Worm (Caenorhabditis elegans) whole organism, L3 larva: ENCODE data around the gene daf-42.

Experiments
- aly-2 ChIP-seq: fragments of 150-350 bp; optimal IDR thresholded peaks from 2 replicates; lab custom pipeline; 2014; ENCODE audit warnings: missing biosample characterization, missing genetic modification characterization
- ama-1 ChIP-seq: fragments of 150-350 bp; optimal IDR thresholded peaks from 2 replicates; lab custom pipeline; 2018
- fkh-10 ChIP-seq: sonication (generic microtip); optimal IDR thresholded peaks from 2 replicates; lab custom pipeline; 2017; ENCODE audit warnings: missing biosample characterization, missing genetic modification reagents, missing genetic modification characterization
- hmg-11 ChIP-seq: sonication (generic microtip); optimal IDR thresholded peaks from 2 replicates; lab custom pipeline; 2016; ENCODE audit warnings: missing genetic modification characterization, missing compliant biosample characterization
- lin-39 ChIP-seq: fragments of 150-350 bp; optimal IDR thresholded peaks from 2 replicates; lab custom pipeline; 2018; ENCODE audit warnings: missing biosample characterization, missing genetic modification reagents, missing genetic modification characterization
- mdl-1 ChIP-seq: fragments of 150-350 bp; optimal IDR thresholded peaks from 2 replicates; lab custom pipeline; 2014; ENCODE audit warnings: missing biosample characterization, missing genetic modification characterization
- nhr-25 ChIP-seq: sonication (generic microtip); optimal IDR thresholded peaks from 2 replicates; lab custom pipeline; 2017; ENCODE audit warnings: missing biosample characterization, missing genetic modification characterization
- nhr-28 ChIP-seq: fragments of 150-350 bp; optimal IDR thresholded peaks from 2 replicates; lab custom pipeline; 2014; ENCODE audit warnings: missing biosample characterization, missing genetic modification characterization
- skn-1 ChIP-seq: fragments of 150-350 bp; optimal IDR thresholded peaks from 2 replicates; lab custom pipeline; 2014; ENCODE audit warnings: missing biosample characterization, missing genetic modification characterization
- snpc-4 ChIP-seq: fragments of 150-350 bp; optimal IDR thresholded peaks from 2 replicates; lab custom pipeline; 2014; ENCODE audit warnings: missing biosample characterization, missing genetic modification characterization
- unc-39 ChIP-seq: sonication (generic microtip); optimal IDR thresholded peaks from 4 replicates; lab custom pipeline; 2017; ENCODE audit warnings: missing biosample characterization, missing genetic modification characterization
- zag-1 ChIP-seq: fragments of 150-350 bp; optimal IDR thresholded peaks from 2 replicates; lab custom pipeline; 2014; ENCODE audit warnings: missing biosample characterization, missing genetic modification characterization
- ztf-4 ChIP-seq: fragments of 150-350 bp; optimal IDR thresholded peaks from 2 replicates; lab custom pipeline; 2014; ENCODE audit warnings: missing biosample characterization, missing genetic modification characterization

- TF ChIP-seq fkh-10 (GFP tag; lab: Kevin White, UChicago), result no peak
- TF ChIP-seq nhr-28 (tag; lab: Kevin White, UChicago), result no peak
- no peak for TF ChIP-seq hmg-11
- no peak for TF ChIP-seq snpc-4 (tag; lab: Kevin White, UChicago)
- TF ChIP-seq mdl-1, result no peak
- TF ChIP-seq ztf-4, result no peak
- TF ChIP-seq lin-39 (tag; lab: Kevin White, UChicago), result no peak
- no peak for TF ChIP-seq nhr-25 (tag; lab: Kevin White, UChicago)
- no peak for TF ChIP-seq aly-2 (tag; lab: Kevin White, UChicago)
- no peak for TF ChIP-seq zag-1 (tag; lab: Kevin White, UChicago)
- TF ChIP-seq unc-39 (tag; lab: Kevin White, UChicago), result no peak
- TF ChIP-seq skn-1 (tag; lab: Kevin White, UChicago), result no peak
- no peak for TF ChIP-seq ama-1 (lab: Kevin White, UChicago)
Measured at ce11 chrIV:7328918-7329317, 17.7 kb downstream of the daf-42 start, which contains the start of gene sqst-2.
